Fruit fly (Drosophila melanogaster) whole organism, embryonic: ENCODE data around the gene CG32645.

Experiments
- Abd-B ChIP-seq: fragments of 200-800 bp; sonication (Bioruptor generic); optimal IDR thresholded peaks from 2 replicates; lab custom pipeline; 2018; ENCODE audit warnings: missing biosample characterization, mild to moderate bottlenecking, missing genetic modification characterization, moderate library complexity
- Aef1 ChIP-seq: fragments of 200-800 bp; sonication (Bioruptor generic); IDR thresholded peaks from 3 replicates; pipeline ENCODE4 v1.3.6; 2022; ENCODE audit warnings: missing biosample characterization, missing genetic modification characterization
- Asciz ChIP-seq: fragments of 200-800 bp; sonication (Bioruptor generic); optimal IDR thresholded peaks from 2 replicates; lab custom pipeline; 2017; ENCODE audit warnings: missing biosample characterization, mild to moderate bottlenecking, missing genetic modification characterization, missing genetic modification reagents
- Awh ChIP-seq: fragments of 200-800 bp; sonication (Bioruptor generic); IDR thresholded peaks from 2 replicates; pipeline ENCODE4, ENCODE4 v1.3.6; 2022; ENCODE audit warnings: missing biosample characterization, missing genetic modification characterization
- BEAF-32 ChIP-seq: fragments of 200-800 bp; sonication (Bioruptor generic); optimal IDR thresholded peaks from 3 replicates; lab custom pipeline; 2017; ENCODE audit warnings: missing biosample characterization, missing genetic modification characterization, mild to moderate bottlenecking, moderate library complexity, missing genetic modification reagents
- CG12236 ChIP-seq: fragments of 200-800 bp; sonication (Bioruptor generic); optimal IDR thresholded peaks from 2 replicates; lab custom pipeline; 2016; ENCODE audit warnings: missing biosample characterization, missing genetic modification characterization
- CG13894 ChIP-seq: fragments of 200-800 bp; sonication (Bioruptor generic); optimal IDR thresholded peaks from 3 replicates; lab custom pipeline; 2018; ENCODE audit warnings: missing biosample characterization, mild to moderate bottlenecking, missing genetic modification characterization, moderate library complexity
- CG15514 ChIP-seq: fragments of 200-800 bp; sonication (Bioruptor generic); optimal IDR thresholded peaks from 3 replicates; lab custom pipeline; 2017; ENCODE audit warnings: missing biosample characterization, missing genetic modification characterization, mild to moderate bottlenecking, moderate library complexity, missing genetic modification reagents
- CG17186 ChIP-seq: fragments of 200-800 bp; sonication (Bioruptor generic); optimal IDR thresholded peaks from 3 replicates; lab custom pipeline; 2017; ENCODE audit warnings: missing biosample characterization, missing genetic modification reagents, missing genetic modification characterization
- CG17361 ChIP-seq: fragments of 200-800 bp; sonication (Bioruptor generic); IDR thresholded peaks from 3 replicates; pipeline ENCODE4 v1.3.6; 2022; ENCODE audit warnings: missing biosample characterization, missing genetic modification characterization
- CG2129 ChIP-seq: fragments of 200-800 bp; sonication (Bioruptor generic); IDR thresholded peaks from 2 replicates; pipeline ENCODE4 v1.3.6; 2022; ENCODE audit warnings: missing biosample characterization, missing genetic modification characterization; ENCODE audit not compliant: partially characterized antibody
- CG30431 ChIP-seq: fragments of 200-800 bp; sonication (Bioruptor generic); optimal IDR thresholded peaks from 2 replicates; lab custom pipeline; 2017; ENCODE audit warnings: missing biosample characterization, missing genetic modification characterization
- CG3847 ChIP-seq: fragments of 200-800 bp; sonication (Bioruptor generic); IDR thresholded peaks from 2 replicates; pipeline ENCODE4 v1.3.6; 2022; ENCODE audit warnings: missing biosample characterization, missing genetic modification characterization
- CG6689 ChIP-seq: fragments of 200-800 bp; sonication (Bioruptor generic); IDR thresholded peaks from 2 replicates; pipeline ENCODE4 v1.3.6; 2022; ENCODE audit warnings: missing biosample characterization, missing genetic modification characterization
- CG6813 ChIP-seq: fragments of 200-800 bp; sonication (Bioruptor generic); optimal IDR thresholded peaks from 2 replicates; lab custom pipeline; 2017; ENCODE audit warnings: missing biosample characterization, missing genetic modification characterization, mild to moderate bottlenecking, moderate library complexity, missing genetic modification reagents
- CG6854 ChIP-seq: fragments of 200-800 bp; sonication (Bioruptor generic); optimal IDR thresholded peaks from 3 replicates; lab custom pipeline; 2017; ENCODE audit warnings: missing biosample characterization, mild to moderate bottlenecking, missing genetic modification characterization
- CG7839 ChIP-seq: fragments of 200-800 bp; sonication (Bioruptor generic); optimal IDR thresholded peaks from 3 replicates; lab custom pipeline; 2018; ENCODE audit warnings: missing biosample characterization, mild to moderate bottlenecking, missing genetic modification characterization, moderate library complexity
- CG9727 ChIP-seq: fragments of 200-800 bp; sonication (Bioruptor generic); optimal IDR thresholded peaks from 3 replicates; lab custom pipeline; 2017; ENCODE audit warnings: missing biosample characterization, mild to moderate bottlenecking, missing genetic modification characterization
- CG9797 ChIP-seq: fragments of 200-800 bp; sonication (Bioruptor generic); optimal IDR thresholded peaks from 3 replicates; lab custom pipeline; 2018; ENCODE audit warnings: missing biosample characterization, mild to moderate bottlenecking, missing genetic modification characterization
- CHES-1-like ChIP-seq: fragments of 200-800 bp; sonication (Bioruptor generic); optimal IDR thresholded peaks from 2 replicates; lab custom pipeline; 2016; ENCODE audit warnings: missing biosample characterization, missing genetic modification characterization
- CoRest ChIP-seq: fragments of 200-800 bp; sonication (Bioruptor generic); optimal IDR thresholded peaks from 3 replicates; lab custom pipeline; 2018; ENCODE audit warnings: missing biosample characterization, mild to moderate bottlenecking, missing genetic modification characterization, moderate library complexity
- Deaf1 ChIP-seq: fragments of 200-800 bp; optimal IDR thresholded peaks from 3 replicates; lab custom pipeline; 2019; ENCODE audit warnings: missing biosample characterization, mild to moderate bottlenecking, missing genetic modification characterization, moderate library complexity
- Dip2 ChIP-seq: fragments of 200-800 bp; sonication (Bioruptor generic); IDR thresholded peaks from 2 replicates; pipeline ENCODE4 v1.3.6; 2022; ENCODE audit warnings: missing biosample characterization, missing genetic modification characterization
- Ets65A ChIP-seq: fragments of 200-800 bp; sonication (Bioruptor generic); peaks from one replicate; lab custom pipeline; 2016; ENCODE audit warnings: missing biosample characterization, missing genetic modification characterization
- Ets97D ChIP-seq: fragments of 200-800 bp; sonication (Bioruptor generic); optimal IDR thresholded peaks from 3 replicates; lab custom pipeline; 2016; ENCODE audit warnings: missing biosample characterization, missing genetic modification characterization
- MESR4 ChIP-seq: fragments of 200-800 bp; sonication (Bioruptor generic); optimal IDR thresholded peaks from 2 replicates; lab custom pipeline; 2018; ENCODE audit warnings: missing biosample characterization, mild to moderate bottlenecking, missing genetic modification characterization, moderate library complexity
- NfI ChIP-seq: fragments of 200-800 bp; sonication (Bioruptor generic); optimal IDR thresholded peaks from 3 replicates; lab custom pipeline; 2018; ENCODE audit warnings: missing biosample characterization, mild to moderate bottlenecking, missing genetic modification characterization, moderate library complexity
- Rfx ChIP-seq: fragments of 200-800 bp; sonication (Bioruptor generic); IDR thresholded peaks from 2 replicates; pipeline ENCODE4 v1.3.6; 2022; ENCODE audit warnings: missing biosample characterization, missing genetic modification characterization
- Sox100B ChIP-seq: fragments of 200-800 bp; sonication (Bioruptor generic); optimal IDR thresholded peaks from 3 replicates; lab custom pipeline; 2018; ENCODE audit warnings: missing biosample characterization, mild to moderate bottlenecking, missing genetic modification characterization
- chn ChIP-seq: fragments of 200-800 bp; sonication (Bioruptor generic); optimal IDR thresholded peaks from 2 replicates; lab custom pipeline; 2016; ENCODE audit warnings: missing biosample characterization, missing genetic modification characterization
- corto ChIP-seq: fragments of 200-800 bp; sonication (Bioruptor generic); optimal IDR thresholded peaks from 2 replicates; lab custom pipeline; 2016; ENCODE audit warnings: missing biosample characterization, mild to moderate bottlenecking, missing genetic modification characterization, moderate library complexity
- crp ChIP-seq, 2 experiments: fragments of 200-800 bp; sonication (Bioruptor generic); optimal IDR thresholded peaks; 2 replicates in 1 of 2; 3 replicates in 1 of 2; lab custom pipeline; 2017; ENCODE audit warnings: missing biosample characterization in 2 of 2, missing genetic modification characterization in 2 of 2, mild to moderate bottlenecking in 1 of 2, moderate library complexity in 1 of 2
- cwo ChIP-seq: fragments of 200-800 bp; sonication (Bioruptor generic); optimal IDR thresholded peaks from 3 replicates; lab custom pipeline; 2017; ENCODE audit warnings: missing biosample characterization, missing genetic modification characterization, mild to moderate bottlenecking, moderate library complexity, missing genetic modification reagents
- danr ChIP-seq: fragments of 200-800 bp; sonication (Bioruptor generic); IDR thresholded peaks from 2 replicates; pipeline ENCODE4 v1.3.6; 2022; ENCODE audit warnings: missing biosample characterization, missing genetic modification characterization
- dm ChIP-seq: fragments of 200-800 bp; sonication (Bioruptor generic); optimal IDR thresholded peaks from 3 replicates; lab custom pipeline; 2016; ENCODE audit warnings: missing biosample characterization, missing genetic modification characterization
- ems ChIP-seq: fragments of 200-800 bp; sonication (Bioruptor generic); optimal IDR thresholded peaks from 3 replicates; lab custom pipeline; 2016; ENCODE audit warnings: missing biosample characterization, missing genetic modification characterization
- gem ChIP-seq: fragments of 200-800 bp; sonication (Bioruptor generic); optimal IDR thresholded peaks from 2 replicates; lab custom pipeline; 2019; ENCODE audit warnings: missing biosample characterization, mild to moderate bottlenecking, missing genetic modification characterization, moderate library complexity
- jing ChIP-seq: fragments of 200-800 bp; sonication (Bioruptor generic); optimal IDR thresholded peaks from 2 replicates; lab custom pipeline; 2018; ENCODE audit warnings: missing biosample characterization, mild to moderate bottlenecking, missing genetic modification characterization
- lab ChIP-seq: fragments of 200-800 bp; sonication (Bioruptor generic); optimal IDR thresholded peaks from 3 replicates; lab custom pipeline; 2017; ENCODE audit warnings: missing biosample characterization, missing genetic modification characterization, mild to moderate bottlenecking, moderate library complexity, missing genetic modification reagents
- lola ChIP-seq, 3 experiments: fragments of >200 bp in 2 of 3; fragments of 200-800 bp in 1 of 3; sonication (Bioruptor generic) in 1 of 3; optimal IDR thresholded peaks; 2 replicates each; lab custom pipeline; 2017 to 2019; ENCODE audit warnings: missing biosample characterization in 3 of 3, missing genetic modification characterization in 3 of 3, mild to moderate bottlenecking in 1 of 3, moderate library complexity in 1 of 3
- nerfin-1 ChIP-seq: fragments of 200-800 bp; sonication (Bioruptor generic); optimal IDR thresholded peaks from 3 replicates; lab custom pipeline; 2019; ENCODE audit warnings: missing biosample characterization, mild to moderate bottlenecking, missing genetic modification characterization, moderate library complexity
- pfk ChIP-seq: fragments of 200-800 bp; sonication (Bioruptor generic); optimal IDR thresholded peaks from 2 replicates; lab custom pipeline; 2018; ENCODE audit warnings: missing biosample characterization, mild to moderate bottlenecking, missing genetic modification characterization, moderate library complexity
- pzg ChIP-seq: fragments of 200-800 bp; sonication (Bioruptor generic); optimal IDR thresholded peaks from 3 replicates; lab custom pipeline; 2018; ENCODE audit warnings: missing biosample characterization, mild to moderate bottlenecking, missing genetic modification characterization, moderate library complexity
- sc ChIP-seq, 3 experiments: fragments of >200 bp in 2 of 3; fragments of 200-800 bp in 1 of 3; sonication (Bioruptor generic) in 1 of 3; optimal IDR thresholded peaks; 2 replicates in 2 of 3; 3 replicates in 1 of 3; lab custom pipeline; 2017; ENCODE audit warnings: mild to moderate bottlenecking in 1 of 3, missing biosample characterization in 1 of 3, missing genetic modification characterization in 1 of 3, missing genetic modification reagents in 1 of 3
- sd ChIP-seq: fragments of 200-800 bp; sonication (Bioruptor generic); optimal IDR thresholded peaks from 3 replicates; lab custom pipeline; 2018; ENCODE audit warnings: missing biosample characterization, mild to moderate bottlenecking, missing genetic modification characterization, moderate library complexity
- tll ChIP-seq, 2 experiments: fragments of 200-800 bp in 1 of 2; fragments of >200 bp in 1 of 2; sonication (Bioruptor generic) in 1 of 2; optimal IDR thresholded peaks; 2 replicates each; lab custom pipeline; 2017 to 2019; ENCODE audit warnings: missing biosample characterization in 2 of 2, missing genetic modification characterization in 2 of 2, mild to moderate bottlenecking in 1 of 2, moderate library complexity in 1 of 2
- trh ChIP-seq: fragments of 200-800 bp; sonication (Bioruptor generic); optimal IDR thresholded peaks from 2 replicates; lab custom pipeline; 2016; ENCODE audit warnings: missing biosample characterization, missing genetic modification characterization
- tx ChIP-seq: fragments of 200-800 bp; sonication (Bioruptor generic); optimal IDR thresholded peaks from 2 replicates; lab custom pipeline; 2016; ENCODE audit warnings: missing biosample characterization, missing genetic modification characterization
- wor ChIP-seq: fragments of 200-800 bp; sonication (Bioruptor generic); IDR thresholded peaks from 2 replicates; pipeline ENCODE4 v1.3.6; 2022; ENCODE audit warnings: missing biosample characterization, missing genetic modification characterization

Gene CG32645

dm6 chrX:13128750-13129152 is 10.2 kb upstream of the CG32645 start, which contains the start of the genes CG32638, CG15717 and MFS10 (continued):
- TF ChIP-seq danr (GFP tag; lab: Robert Waterston, UW) (no peak), NfI (peak; percentile 27), CG15514 (GFP tag; lab: Kevin White, UChicago) (peak; percentile 78), CG13894 (peak; percentile 67), CHES-1-like (GFP tag; lab: Kevin White, UChicago) (peak; percentile 46), wor (GFP tag; lab: Robert Waterston, UW) (no peak), nerfin-1 (tag; lab: Kevin White, UChicago) (peak; percentile 4), cwo (GFP tag; lab: Kevin White, UChicago) (no peak), CG7839 (tag; lab: Kevin White, UChicago) (peak; percentile 0), lola (GFP tag; optimal IDR thresholded peaks at IDR 0.05; lab: Kevin White, UChicago) (peak in 1 of 3 experiments; percentile 5), CG6689 (GFP tag; lab: Robert Waterston, UW) (no peak), Aef1 (no peak), MESR4 (GFP tag; lab: Kevin White, UChicago) (peak; percentile 80), sd (peak; percentile 59), CG2129 (GFP tag; lab: Robert Waterston, UW) (no peak), CG9727 (GFP tag; lab: Kevin White, UChicago) (no peak), tll (GFP tag; optimal IDR thresholded peaks at IDR 0.05; lab: Kevin White, UChicago) (no peak), Awh (GFP tag; lab: Robert Waterston, UW) (no peak), CoRest (peak; percentile 19), sc (optimal IDR thresholded peaks at IDR 0.05; lab: Kevin White, UChicago) (no peak), sc (GFP tag; optimal IDR thresholded peaks at IDR 0.05; lab: Kevin White, UChicago) (no peak), Ets65A (peak; percentile 21), Abd-B (GFP tag; lab: Kevin White, UChicago) (peak; percentile 6), chn (GFP tag; lab: Kevin White, UChicago) (no peak), CG3847 (GFP tag; lab: Robert Waterston, UW) (peak; percentile 38), jing (no peak), CG6854 (GFP tag; lab: Kevin White, UChicago) (no peak), pzg (GFP tag; lab: Kevin White, UChicago) (peak; percentile 95), crp (GFP tag; optimal IDR thresholded peaks at IDR 0.05; lab: Kevin White, UChicago) (peak in 1 of 2 experiments; percentile 76), CG9797 (GFP tag; lab: Kevin White, UChicago) (peak; percentile 98), trh (no peak), ems (GFP tag; lab: Kevin White, UChicago) (no peak), Sox100B (GFP tag; lab: Kevin White, UChicago) (no peak), pfk (peak; percentile 23), BEAF-32 (GFP tag; lab: Kevin White, UChicago) (peak; percentile 54), Deaf1 (tag; lab: Kevin White, UChicago) (peak; percentile 9), Dip2 (no peak), dm (GFP tag; lab: Kevin White, UChicago) (peak; percentile 55), corto (no peak), gem (peak; percentile 6), Asciz (GFP tag; lab: Kevin White, UChicago) (no peak), tx (GFP tag; lab: Kevin White, UChicago) (no peak), Ets97D (GFP tag; lab: Kevin White, UChicago) (peak; percentile 85), CG17361 (GFP tag; lab: Robert Waterston, UW) (no peak), CG17186 (GFP tag; lab: Kevin White, UChicago) (peak; percentile 54), CG30431 (GFP tag; lab: Kevin White, UChicago) (no peak), CG6813 (no peak), Rfx (peak; percentile 40; the same call in 1 of the 2 replicates), lab (GFP tag; lab: Kevin White, UChicago) (peak; percentile 19), CG12236 (GFP tag; lab: Kevin White, UChicago) (no peak)
